Worm (Caenorhabditis elegans): ENCODE results near the gene CC8.2.

DNA sequence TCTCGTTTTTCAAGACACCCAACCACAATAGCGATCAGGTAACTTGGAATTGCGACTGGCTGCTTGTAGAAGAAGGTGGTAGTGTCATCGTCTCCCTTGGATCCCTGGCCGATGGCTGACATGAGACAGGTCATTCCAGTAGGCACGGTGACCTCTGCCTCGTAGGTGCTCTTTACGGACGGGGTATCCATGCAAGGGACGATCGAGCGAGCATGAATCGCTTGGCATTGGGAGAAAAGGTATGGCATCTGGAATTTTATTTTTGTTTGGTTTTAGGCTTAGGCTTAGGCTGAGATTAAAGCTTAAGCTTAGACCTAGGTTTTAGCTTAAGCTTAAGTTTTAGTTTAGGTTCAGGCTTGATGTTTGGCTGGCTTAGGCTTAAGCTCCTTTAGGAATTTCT lies 37.5 kb downstream of the CC8.2 start:
- TF ChIP-seq nhr-11 (tag; optimal IDR thresholded peaks at IDR 0.05) (no peak), lin-11 (tag; optimal IDR thresholded peaks at IDR 0.05) (no peak)

All from whole organism, late embryonic.